Fruit fly (Drosophila melanogaster) whole organism, embryonic: ENCODE results near the gene Tdg.

Source experiments
- Bteb2 ChIP-seq: fragments of 200-800 bp; sonication (Bioruptor generic); optimal IDR thresholded peaks from 2 replicates; lab custom pipeline; 2016; ENCODE audit warnings: missing biosample characterization, missing genetic modification characterization
- CG11695 ChIP-seq: fragments of 200-800 bp; sonication (Bioruptor generic); IDR thresholded peaks from 3 replicates; pipeline ENCODE4 v1.3.6; 2022; ENCODE audit warnings: missing biosample characterization, missing genetic modification characterization
- CG12071 ChIP-seq: fragments of 200-800 bp; sonication (Bioruptor generic); optimal IDR thresholded peaks from 3 replicates; lab custom pipeline; 2018; ENCODE audit warnings: missing biosample characterization, mild to moderate bottlenecking, missing genetic modification characterization
- CG12299 ChIP-seq: fragments of 200-800 bp; sonication (Bioruptor generic); optimal IDR thresholded peaks from 2 replicates; lab custom pipeline; 2018; ENCODE audit warnings: missing biosample characterization, mild to moderate bottlenecking, missing genetic modification characterization
- CG12769 ChIP-seq: fragments of 200-800 bp; sonication (Bioruptor generic); optimal IDR thresholded peaks from 2 replicates; lab custom pipeline; 2019; ENCODE audit warnings: missing biosample characterization, mild to moderate bottlenecking, missing genetic modification characterization, moderate library complexity
- CG13296 ChIP-seq: fragments of 200-800 bp; sonication (Bioruptor generic); optimal IDR thresholded peaks from 3 replicates; lab custom pipeline; 2018; ENCODE audit warnings: missing biosample characterization, mild to moderate bottlenecking, missing genetic modification characterization
- CG1603 ChIP-seq: fragments of 200-800 bp; sonication (Bioruptor generic); optimal IDR thresholded peaks from 2 replicates; lab custom pipeline; 2019; ENCODE audit warnings: missing biosample characterization, mild to moderate bottlenecking, missing genetic modification characterization, moderate library complexity
- CG17361 ChIP-seq: fragments of 200-800 bp; sonication (Bioruptor generic); IDR thresholded peaks from 3 replicates; pipeline ENCODE4 v1.3.6; 2022; ENCODE audit warnings: missing biosample characterization, missing genetic modification characterization
- CG17912 ChIP-seq: fragments of 200-800 bp; sonication (Bioruptor generic); optimal IDR thresholded peaks from 2 replicates; lab custom pipeline; 2018; ENCODE audit warnings: missing biosample characterization, mild to moderate bottlenecking, missing genetic modification characterization
- CG2120 ChIP-seq: fragments of 200-800 bp; sonication (Bioruptor generic); optimal IDR thresholded peaks from 3 replicates; lab custom pipeline; 2016; ENCODE audit warnings: missing biosample characterization, missing genetic modification characterization
- CG2199 ChIP-seq: fragments of 200-800 bp; sonication (Bioruptor generic); IDR thresholded peaks from 3 replicates; pipeline ENCODE4 v1.3.6; 2022; ENCODE audit warnings: missing biosample characterization, missing genetic modification characterization
- CG2678 ChIP-seq: fragments of 200-800 bp; sonication (Bioruptor generic); optimal IDR thresholded peaks from 3 replicates; lab custom pipeline; 2019; ENCODE audit warnings: missing biosample characterization, mild to moderate bottlenecking, missing genetic modification characterization, moderate library complexity
- CG3163 ChIP-seq: fragments of 200-800 bp; sonication (Bioruptor generic); optimal IDR thresholded peaks from 3 replicates; lab custom pipeline; 2016; ENCODE audit warnings: missing biosample characterization, missing genetic modification characterization
- CG4424 ChIP-seq: fragments of 200-800 bp; sonication (Bioruptor generic); optimal IDR thresholded peaks from 3 replicates; lab custom pipeline; 2016; ENCODE audit warnings: missing biosample characterization, missing genetic modification characterization
- CG6254 ChIP-seq: fragments of 200-800 bp; sonication (Bioruptor generic); optimal IDR thresholded peaks from 3 replicates; lab custom pipeline; 2017; ENCODE audit warnings: mild to moderate bottlenecking, missing biosample characterization, missing genetic modification reagents, missing genetic modification characterization
- CG7271 ChIP-seq: fragments of 200-800 bp; sonication (Bioruptor generic); optimal IDR thresholded peaks from 2 replicates; lab custom pipeline; 2018; ENCODE audit warnings: missing biosample characterization, mild to moderate bottlenecking, missing genetic modification characterization, moderate library complexity
- CG8388 ChIP-seq: fragments of 200-800 bp; sonication (Bioruptor generic); optimal IDR thresholded peaks from 2 replicates; lab custom pipeline; 2019; ENCODE audit warnings: missing biosample characterization, mild to moderate bottlenecking, missing genetic modification characterization, moderate library complexity
- CG8924 ChIP-seq: fragments of 200-800 bp; optimal IDR thresholded peaks from 3 replicates; lab custom pipeline; 2019; ENCODE audit warnings: missing biosample characterization, mild to moderate bottlenecking, missing genetic modification characterization, moderate library complexity
- CG9215 ChIP-seq: fragments of 200-800 bp; sonication (Bioruptor generic); IDR thresholded peaks from 2 replicates; pipeline ENCODE4 v1.3.6; 2022; ENCODE audit warnings: missing biosample characterization, missing genetic modification characterization
- CG9727 ChIP-seq: fragments of 200-800 bp; sonication (Bioruptor generic); optimal IDR thresholded peaks from 3 replicates; lab custom pipeline; 2017; ENCODE audit warnings: missing biosample characterization, mild to moderate bottlenecking, missing genetic modification characterization
- CHES-1-like ChIP-seq: fragments of 200-800 bp; sonication (Bioruptor generic); optimal IDR thresholded peaks from 2 replicates; lab custom pipeline; 2016; ENCODE audit warnings: missing biosample characterization, missing genetic modification characterization
- Dbx ChIP-seq: fragments of 200-800 bp; sonication (Bioruptor generic); IDR thresholded peaks from 3 replicates; pipeline ENCODE4 v1.3.6; 2022; ENCODE audit warnings: missing biosample characterization, missing genetic modification characterization
- Dll ChIP-seq: fragments of 200-800 bp; sonication (Bioruptor generic); IDR thresholded peaks from 4 replicates; pipeline ENCODE4 v1.3.6; 2022; ENCODE audit warnings: missing biosample characterization, missing genetic modification characterization; ENCODE audit not compliant: partially characterized antibody
- Doc3 ChIP-seq: fragments of 200-800 bp; sonication (Bioruptor generic); IDR thresholded peaks from 3 replicates; pipeline ENCODE4 v1.3.6; 2022; ENCODE audit warnings: missing biosample characterization, missing genetic modification characterization; ENCODE audit not compliant: partially characterized antibody
- Gug ChIP-seq: fragments of 200-800 bp; sonication (Bioruptor generic); IDR thresholded peaks from 4 replicates; pipeline ENCODE4 v1.3.6; 2022; ENCODE audit warnings: missing biosample characterization, missing genetic modification characterization
- HLH54F ChIP-seq: fragments of 200-800 bp; sonication (Bioruptor generic); optimal IDR thresholded peaks from 3 replicates; lab custom pipeline; 2016; ENCODE audit warnings: missing biosample characterization, missing genetic modification characterization
- MTF-1 ChIP-seq: fragments of 200-800 bp; sonication (Bioruptor generic); optimal IDR thresholded peaks from 2 replicates; lab custom pipeline; 2018; ENCODE audit warnings: missing biosample characterization, mild to moderate bottlenecking, missing genetic modification characterization, borderline replicate concordance
- Med ChIP-seq: fragments of 200-800 bp; sonication (Bioruptor generic); peaks from one replicate; lab custom pipeline; 2016; ENCODE audit warnings: missing biosample characterization, missing genetic modification characterization, mild to moderate bottlenecking, inconsistent platforms, moderate library complexity
- Mrtf ChIP-seq: fragments of 200-800 bp; sonication (Bioruptor generic); IDR thresholded peaks from 3 replicates; pipeline ENCODE4 v1.3.6; 2022; ENCODE audit warnings: missing biosample characterization, missing genetic modification characterization
- NC2β ChIP-seq: fragments of 200-800 bp; sonication (Bioruptor generic); optimal IDR thresholded peaks from 2 replicates; lab custom pipeline; 2016; ENCODE audit warnings: missing biosample characterization, missing genetic modification characterization
- Nf-YB ChIP-seq: fragments of 200-800 bp; sonication (Bioruptor generic); optimal IDR thresholded peaks from 3 replicates; lab custom pipeline; 2019; ENCODE audit warnings: missing biosample characterization, mild to moderate bottlenecking, missing genetic modification characterization, moderate library complexity
- Nf-YC ChIP-seq: fragments of 200-800 bp; optimal IDR thresholded peaks from 3 replicates; lab custom pipeline; 2019; ENCODE audit warnings: missing biosample characterization, mild to moderate bottlenecking, missing genetic modification characterization, moderate library complexity
- Sox102F ChIP-seq: fragments of 200-800 bp; sonication (Bioruptor generic); optimal IDR thresholded peaks from 2 replicates; lab custom pipeline; 2018; ENCODE audit warnings: missing biosample characterization, mild to moderate bottlenecking, missing genetic modification characterization, moderate library complexity
- Trl ChIP-seq, 3 experiments: fragments of >200 bp in 2 of 3; fragments of 200-800 bp in 1 of 3; sonication (Bioruptor generic) in 1 of 3; optimal IDR thresholded peaks; 2 replicates in 1 of 3; 3 replicates in 2 of 3; lab custom pipeline; 2016 to 2017; ENCODE audit warnings: missing biosample characterization in 1 of 3, missing genetic modification characterization in 1 of 3
- ab ChIP-seq: fragments of 200-800 bp; sonication (Bioruptor generic); optimal IDR thresholded peaks from 2 replicates; lab custom pipeline; 2016; ENCODE audit warnings: missing biosample characterization, missing genetic modification characterization
- ash1 ChIP-seq: fragments of 200-800 bp; sonication (Bioruptor generic); optimal IDR thresholded peaks from 2 replicates; lab custom pipeline; 2018; ENCODE audit warnings: missing biosample characterization, mild to moderate bottlenecking, missing genetic modification characterization
- cad ChIP-seq: fragments of >200 bp; optimal IDR thresholded peaks from 2 replicates; lab custom pipeline; 2017; ENCODE audit warnings: missing biosample characterization, missing genetic modification characterization
- cg ChIP-seq: fragments of 200-800 bp; sonication (Bioruptor generic); optimal IDR thresholded peaks from 3 replicates; lab custom pipeline; 2019; ENCODE audit warnings: missing biosample characterization, mild to moderate bottlenecking, missing genetic modification characterization, moderate library complexity
- ci ChIP-seq: fragments of 200-800 bp; sonication (Bioruptor generic); IDR thresholded peaks from 3 replicates; pipeline ENCODE4 v1.3.6; 2022; ENCODE audit warnings: missing biosample characterization, missing genetic modification characterization
- ewg ChIP-seq: fragments of 200-800 bp; sonication (Bioruptor generic); optimal IDR thresholded peaks from 3 replicates; lab custom pipeline; 2017; ENCODE audit warnings: mild to moderate bottlenecking, missing biosample characterization, missing genetic modification reagents, missing genetic modification characterization
- her ChIP-seq: fragments of 200-800 bp; sonication (Bioruptor generic); optimal IDR thresholded peaks from 2 replicates; lab custom pipeline; 2016; ENCODE audit warnings: missing biosample characterization, missing genetic modification characterization
- nerfin-1 ChIP-seq: fragments of 200-800 bp; sonication (Bioruptor generic); optimal IDR thresholded peaks from 3 replicates; lab custom pipeline; 2019; ENCODE audit warnings: missing biosample characterization, mild to moderate bottlenecking, missing genetic modification characterization, moderate library complexity
- nmo ChIP-seq: fragments of 200-800 bp; sonication (Bioruptor generic); optimal IDR thresholded peaks from 2 replicates; lab custom pipeline; 2018; ENCODE audit warnings: missing biosample characterization, mild to moderate bottlenecking, missing genetic modification characterization, moderate library complexity
- nom ChIP-seq: fragments of 200-800 bp; sonication (Bioruptor generic); optimal IDR thresholded peaks from 2 replicates; lab custom pipeline; 2017; ENCODE audit warnings: missing biosample characterization, missing genetic modification characterization, mild to moderate bottlenecking, moderate library complexity, missing genetic modification reagents
- pros ChIP-seq: fragments of 200-800 bp; sonication (Bioruptor generic); optimal IDR thresholded peaks from 3 replicates; lab custom pipeline; 2019; ENCODE audit warnings: missing biosample characterization, mild to moderate bottlenecking, missing genetic modification characterization, moderate library complexity
- sens ChIP-seq: fragments of 200-800 bp; sonication (Bioruptor generic); peaks from one replicate; lab custom pipeline; 2016; ENCODE audit warnings: missing biosample characterization, missing genetic modification characterization
- tio ChIP-seq: fragments of 200-800 bp; sonication (Bioruptor generic); optimal IDR thresholded peaks from 2 replicates; lab custom pipeline; 2017; ENCODE audit warnings: missing biosample characterization, missing genetic modification characterization, inconsistent platforms
- tna ChIP-seq: fragments of 200-800 bp; sonication (Bioruptor generic); IDR thresholded peaks from 2 replicates; pipeline ENCODE4 v1.3.6; 2022; ENCODE audit warnings: missing biosample characterization, missing genetic modification characterization; ENCODE audit not compliant: partially characterized antibody
- trem ChIP-seq: fragments of 200-800 bp; optimal IDR thresholded peaks from 3 replicates; lab custom pipeline; 2019; ENCODE audit warnings: missing biosample characterization, mild to moderate bottlenecking, missing genetic modification characterization, moderate library complexity

Gene Tdg

DNA sequence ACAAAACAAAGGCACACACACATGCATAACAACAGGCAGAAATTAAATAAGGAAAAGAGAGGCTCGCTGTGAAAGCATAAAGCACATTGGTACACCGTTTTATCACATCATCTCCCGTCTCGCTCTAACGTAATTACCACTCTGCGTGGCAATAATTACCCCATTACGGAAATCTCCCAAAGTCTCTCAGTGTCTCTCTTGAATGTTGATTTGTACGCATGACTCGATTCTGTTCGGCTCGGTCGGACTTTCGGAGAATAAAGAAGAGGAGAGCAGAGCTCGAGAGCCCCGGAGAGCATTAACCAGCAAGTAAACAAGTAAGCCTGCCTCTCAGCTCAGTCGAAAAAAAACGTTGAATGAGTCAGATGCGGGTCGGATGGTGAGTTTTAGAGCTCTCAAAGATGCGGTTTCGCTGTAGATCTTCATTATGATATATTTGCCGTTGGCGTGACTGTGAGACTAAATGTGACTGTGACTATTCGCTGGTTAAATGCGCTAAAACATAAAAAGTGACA lies 56.1 kb downstream of the Tdg start, which contains the start of gene zfh2 (continued):
- TF ChIP-seq her (GFP tag; lab: Kevin White, UChicago) (no peak), Mrtf (GFP tag; lab: Robert Waterston, UW) (no peak), CG2120 (GFP tag; lab: Kevin White, UChicago) (no peak), sens (GFP tag; lab: Kevin White, UChicago) (peak; percentile 69), cg (GFP tag; lab: Kevin White, UChicago) (peak; percentile 81), MTF-1 (GFP tag; lab: Kevin White, UChicago) (no peak), CG12071 (GFP tag; lab: Kevin White, UChicago) (peak; percentile 13), trem (tag; lab: Kevin White, UChicago) (peak; percentile 9), tio (GFP tag; lab: Kevin White, UChicago) (no peak), CG3163 (GFP tag; lab: Kevin White, UChicago) (peak; percentile 82), CG12299 (tag; lab: Kevin White, UChicago) (no peak), cad (peak; percentile 68), Dbx (peak; percentile 44; the same call in 1 of the 3 replicates), CG8924 (peak; percentile 55), ci (peak; percentile 69; the same call in 2 of the 3 replicates), ash1 (peak; percentile 87), CG6254 (GFP tag; lab: Kevin White, UChicago) (no peak), HLH54F (GFP tag; lab: Kevin White, UChicago) (no peak), CG2678 (tag; lab: Kevin White, UChicago) (peak; percentile 9), CG13296 (peak; percentile 28), CG12769 (tag; lab: Kevin White, UChicago) (no peak), nmo (no peak), Nf-YC (tag; lab: Kevin White, UChicago) (peak; percentile 96), CG17912 (GFP tag; lab: Kevin White, UChicago) (peak; percentile 52), Gug (GFP tag; lab: Robert Waterston, UW) (no peak), CG4424 (no peak), CG1603 (tag; lab: Kevin White, UChicago) (no peak), Bteb2 (GFP tag; lab: Kevin White, UChicago) (peak; percentile 5), CG17361 (peak; percentile 13; the same call in 1 of the 3 replicates), ab (GFP tag; lab: Kevin White, UChicago) (no peak), pros (peak; percentile 99), CG9727 (peak; percentile 8), CHES-1-like (no peak), Sox102F (no peak), NC2β (GFP tag; lab: Kevin White, UChicago) (no peak), Trl (optimal IDR thresholded peaks at IDR 0.05; lab: Kevin White, UChicago) (peak; percentile 98), Trl (GFP tag; optimal IDR thresholded peaks at IDR 0.05; lab: Kevin White, UChicago) (peak; percentile 63), CG11695 (peak; percentile 43; the same call in 1 of the 3 replicates), CG7271 (tag; lab: Kevin White, UChicago) (no peak), nom (GFP tag; lab: Kevin White, UChicago) (peak; percentile 46), Nf-YB (peak; percentile 93), CG8388 (GFP tag; lab: Kevin White, UChicago) (peak; percentile 13), CG2199 (GFP tag; lab: Robert Waterston, UW) (peak; percentile 87), Doc3 (GFP tag; lab: Robert Waterston, UW) (peak; percentile 43; the same call in 1 of the 3 replicates), tna (GFP tag; lab: Robert Waterston, UW) (no peak), CG9215 (GFP tag; lab: Robert Waterston, UW) (no peak), ewg (peak; percentile 72), Dll (GFP tag; lab: Robert Waterston, UW) (peak; percentile 61; the same call in 3 of the 4 replicates), Med (GFP tag; lab: Kevin White, UChicago) (peak; percentile 23), nerfin-1 (peak; percentile 47)
